Worm (Caenorhabditis elegans) whole organism, L3 larva: ENCODE measurements around the gene F39H12.1.

Experiments used
- R02D3.7 ChIP-seq: fragments of 150-350 bp; optimal IDR thresholded peaks from 2 replicates; lab custom pipeline; 2014; ENCODE audit warnings: missing biosample characterization, missing genetic modification characterization
- nhr-237 ChIP-seq: fragments of 150-350 bp; optimal IDR thresholded peaks from 2 replicates; lab custom pipeline; 2014; ENCODE audit warnings: missing biosample characterization, missing genetic modification characterization
- sea-2 ChIP-seq: fragments of 150-350 bp; sonication (generic microtip); optimal IDR thresholded peaks from 4 replicates; lab custom pipeline; 2014; ENCODE audit warnings: missing biosample characterization, missing genetic modification reagents, missing genetic modification characterization

DNA sequence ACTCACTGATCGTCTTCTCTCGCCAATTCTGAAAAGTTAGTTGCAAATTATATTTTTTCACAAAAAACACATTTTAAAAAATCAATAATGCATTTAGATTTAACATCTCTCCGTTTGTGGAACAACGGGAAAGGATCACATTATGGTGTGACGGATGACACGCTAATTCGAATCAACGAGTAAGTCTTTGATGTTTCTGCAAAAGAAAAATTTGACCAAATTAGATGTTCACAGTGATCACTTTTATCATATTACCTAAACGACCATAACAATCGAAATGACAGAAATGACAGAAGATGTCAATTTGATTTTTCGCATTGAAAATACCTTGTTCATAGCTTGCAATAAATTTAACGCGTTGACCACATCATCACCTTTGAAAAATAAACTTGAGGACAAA is 26.8 kb downstream of the F39H12.1 start:
- TF ChIP-seq R02D3.7 (tag; lab: Kevin White, UChicago) (no peak), sea-2 (GFP tag; lab: Kevin White, UChicago) (no peak), nhr-237 (tag; lab: Kevin White, UChicago) (no peak)
